Worm (Caenorhabditis elegans) whole organism, young adult: Measurements from ENCODE around the gene dpy-17.

ENCODE experiments used
- F49E8.2 ChIP-seq: sonication (generic microtip); optimal IDR thresholded peaks from 3 replicates; lab custom pipeline; 2017; ENCODE audit warnings: missing genetic modification characterization, mild to moderate bottlenecking, missing compliant biosample characterization, antibody characterized with exemption, moderate library complexity; ENCODE audit not compliant: insufficient read depth
- K11D2.4 ChIP-seq: fragments of 200-800 bp; sonication (Bioruptor generic); IDR thresholded peaks from 2 replicates; pipeline ENCODE4 v1.3.6; 2022; ENCODE audit warnings: missing genetic modification reagents, missing genetic modification characterization, missing compliant biosample characterization
- cebp-1 ChIP-seq, 2 experiments: fragments of 200-800 bp in 1 of 2; sonication (Bioruptor generic) in 1 of 2; sonication (generic microtip) in 1 of 2; IDR thresholded peaks in 1 of 2; optimal IDR thresholded peaks in 1 of 2; 2 replicates each; pipeline versions ENCODE4 v1.3.6 to Lab custom; 2017 to 2022; ENCODE audit warnings: missing compliant biosample characterization in 2 of 2, missing genetic modification characterization in 2 of 2, mild to moderate bottlenecking in 1 of 2, missing genetic modification reagents in 1 of 2, moderate library complexity in 1 of 2
- die-1 ChIP-seq: sonication (generic microtip); optimal IDR thresholded peaks from 2 replicates; lab custom pipeline; 2016; ENCODE audit warnings: missing genotype, mild to moderate bottlenecking, missing genetic modification characterization, missing compliant biosample characterization
- dpl-1 ChIP-seq: fragments of 150-350 bp; optimal IDR thresholded peaks from 2 replicates; lab custom pipeline; 2014; ENCODE audit warnings: missing biosample characterization, missing genetic modification reagents, missing genetic modification characterization
- efl-1 ChIP-seq: fragments of 150-350 bp; optimal IDR thresholded peaks from 2 replicates; lab custom pipeline; 2014; ENCODE audit warnings: missing biosample characterization, missing genetic modification reagents, missing genetic modification characterization
- let-607 ChIP-seq, 2 experiments: fragments of 200-800 bp in 1 of 2; sonication (Bioruptor generic) in 1 of 2; sonication (generic microtip) in 1 of 2; optimal IDR thresholded peaks; 2 replicates each; lab custom pipeline; 2016 to 2018; ENCODE audit warnings: mild to moderate bottlenecking in 2 of 2, missing compliant biosample characterization in 2 of 2, missing genetic modification characterization in 2 of 2, moderate library complexity in 2 of 2, missing genotype in 1 of 2
- lin-54 ChIP-seq: fragments of 200-800 bp; sonication (Bioruptor generic); optimal IDR thresholded peaks from 2 replicates; lab custom pipeline; 2018; ENCODE audit warnings: mild to moderate bottlenecking, missing genetic modification characterization, missing compliant biosample characterization
- lsl-1 ChIP-seq: fragments of 200-800 bp; sonication (Bioruptor generic); optimal IDR thresholded peaks from 2 replicates; lab custom pipeline; 2018; ENCODE audit warnings: mild to moderate bottlenecking, missing genetic modification characterization, moderate library complexity, missing compliant biosample characterization
- madf-3 ChIP-seq: fragments of 200-800 bp; sonication (Bioruptor generic); IDR thresholded peaks from 2 replicates; pipeline ENCODE4 v1.3.6; 2022; ENCODE audit warnings: missing genetic modification reagents, missing genetic modification characterization, missing compliant biosample characterization
- madf-6 ChIP-seq: fragments of 200-800 bp; sonication (Bioruptor generic); IDR thresholded peaks from 2 replicates; pipeline ENCODE4 v1.3.6; 2022; ENCODE audit warnings: missing genetic modification reagents, missing genetic modification characterization, missing compliant biosample characterization
- pbrm-1 ChIP-seq: fragments of 200-800 bp; sonication (Bioruptor generic); IDR thresholded peaks from 2 replicates; pipeline ENCODE4 v1.3.6; 2022; ENCODE audit warnings: missing genetic modification reagents, missing genetic modification characterization, missing compliant biosample characterization
- rcor-1 ChIP-seq: fragments of 200-800 bp; sonication (Bioruptor generic); IDR thresholded peaks from 2 replicates; pipeline ENCODE4 v1.3.6; 2022; ENCODE audit warnings: missing genetic modification reagents, missing genetic modification characterization, missing compliant biosample characterization
- unc-62 ChIP-seq: fragments of 150-350 bp; optimal IDR thresholded peaks from 2 replicates; lab custom pipeline; 2014; ENCODE audit warnings: missing biosample characterization, missing genetic modification reagents, missing genetic modification characterization

DNA sequence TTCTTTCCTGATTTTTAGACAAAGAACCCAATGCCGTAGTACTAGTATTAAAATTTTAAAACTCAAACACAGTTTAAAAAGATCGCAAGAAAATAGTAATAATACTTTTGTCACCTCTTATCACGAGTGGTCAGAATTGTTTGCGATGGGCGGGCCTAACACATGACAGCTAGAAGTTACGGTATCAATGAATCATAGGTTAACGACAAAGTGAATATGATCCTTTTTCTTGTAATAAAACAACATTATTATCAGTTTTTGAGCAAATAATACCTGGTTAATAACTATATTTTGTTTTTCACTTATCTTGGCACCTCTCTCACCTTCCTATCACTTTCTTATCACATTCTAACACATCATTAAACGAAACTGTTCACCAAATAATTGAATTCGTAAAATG, 5.9 kb downstream of the dpy-17 start:
- TF ChIP-seq die-1 (tag; lab: Kevin White, UChicago) (no peak), K11D2.4 (GFP tag; lab: Robert Waterston, UW) (no peak), lsl-1 (no peak), efl-1 (GFP tag; lab: Kevin White, UChicago) (no peak), rcor-1 (GFP tag; lab: Robert Waterston, UW) (no peak), dpl-1 (GFP tag; lab: Kevin White, UChicago) (no peak), unc-62 (GFP tag; lab: Kevin White, UChicago) (no peak), madf-3 (no peak), F49E8.2 (tag; lab: Kevin White, UChicago) (no peak), madf-6 (GFP tag; lab: Robert Waterston, UW) (no peak), pbrm-1 (GFP tag; lab: Robert Waterston, UW) (no peak), cebp-1 (GFP tag; IDR thresholded peaks at IDR 0.05; lab: Robert Waterston, UW) (no peak), cebp-1 (tag; optimal IDR thresholded peaks at IDR 0.05; lab: Kevin White, UChicago) (no peak), lin-54 (no peak), let-607 (tag; optimal IDR thresholded peaks at IDR 0.05; lab: Kevin White, UChicago) (no peak)
